Worm (Caenorhabditis elegans) whole organism, late embryonic: Measurements from ENCODE around the gene F42C5.4.

Source experiments
- C38D4.7 ChIP-seq: fragments of 200-800 bp; sonication (Bioruptor generic); optimal IDR thresholded peaks from 2 replicates; lab custom pipeline; 2018; ENCODE audit warnings: mild to moderate bottlenecking, missing genetic modification characterization, moderate library complexity, missing compliant biosample characterization
- K02D7.2 ChIP-seq: sonication (generic microtip); optimal IDR thresholded peaks from 2 replicates; lab custom pipeline; 2017; ENCODE audit warnings: mild to moderate bottlenecking, missing genetic modification characterization, missing compliant biosample characterization
- K09A11.1 ChIP-seq: sonication (generic microtip); optimal IDR thresholded peaks from 2 replicates; lab custom pipeline; 2017; ENCODE audit warnings: antibody characterized with exemption, mild to moderate bottlenecking, missing genetic modification characterization, missing compliant biosample characterization; ENCODE audit not compliant: insufficient read depth
- ahr-1 ChIP-seq: sonication (generic microtip); optimal IDR thresholded peaks from 2 replicates; lab custom pipeline; 2016; ENCODE audit warnings: missing genetic modification characterization, missing compliant biosample characterization
- ceh-18 ChIP-seq: sonication (generic microtip); optimal IDR thresholded peaks from 2 replicates; lab custom pipeline; 2016; ENCODE audit warnings: missing genetic modification characterization, missing compliant biosample characterization
- ceh-2 ChIP-seq: sonication (generic microtip); optimal IDR thresholded peaks from 2 replicates; lab custom pipeline; 2016; ENCODE audit warnings: missing genotype, missing genetic modification characterization, missing compliant biosample characterization
- ceh-22 ChIP-seq: sonication (generic microtip); optimal IDR thresholded peaks from 2 replicates; lab custom pipeline; 2017; ENCODE audit warnings: missing biosample characterization, missing genetic modification characterization
- ceh-24 ChIP-seq: sonication (generic microtip); optimal IDR thresholded peaks from 2 replicates; lab custom pipeline; 2016; ENCODE audit warnings: mild to moderate bottlenecking, missing genetic modification characterization, missing compliant biosample characterization
- ceh-31 ChIP-seq: sonication (generic microtip); optimal IDR thresholded peaks from 2 replicates; lab custom pipeline; 2016; ENCODE audit warnings: missing genetic modification characterization, missing compliant biosample characterization
- ceh-34 ChIP-seq: sonication (generic microtip); optimal IDR thresholded peaks from 2 replicates; lab custom pipeline; 2016; ENCODE audit warnings: mild to moderate bottlenecking, missing genetic modification characterization, missing compliant biosample characterization
- ceh-45 ChIP-seq: fragments of 200-800 bp; sonication (Bioruptor generic); IDR thresholded peaks from 2 replicates; pipeline ENCODE4 v1.3.6; 2022; ENCODE audit warnings: missing genetic modification reagents, missing genetic modification characterization, missing compliant biosample characterization
- ceh-6 ChIP-seq: fragments of 200-800 bp; sonication (Bioruptor generic); optimal IDR thresholded peaks from 2 replicates; lab custom pipeline; 2018; ENCODE audit warnings: mild to moderate bottlenecking, missing genetic modification characterization, missing compliant biosample characterization
- che-1 ChIP-seq: sonication (generic microtip); optimal IDR thresholded peaks from 2 replicates; lab custom pipeline; 2016; ENCODE audit warnings: mild to moderate bottlenecking, missing genetic modification characterization, missing compliant biosample characterization
- dve-1 ChIP-seq: sonication (generic microtip); optimal IDR thresholded peaks from 2 replicates; lab custom pipeline; 2017; ENCODE audit warnings: antibody characterized with exemption, mild to moderate bottlenecking, missing genetic modification characterization, missing compliant biosample characterization
- fax-1 ChIP-seq: sonication (generic microtip); optimal IDR thresholded peaks from 2 replicates; lab custom pipeline; 2016; ENCODE audit warnings: missing genotype, missing genetic modification characterization, missing compliant biosample characterization
- fkh-6 ChIP-seq: sonication (generic microtip); optimal IDR thresholded peaks from 2 replicates; lab custom pipeline; 2016; ENCODE audit warnings: missing genetic modification characterization, missing compliant biosample characterization
- hlh-15 ChIP-seq: sonication (generic microtip); optimal IDR thresholded peaks from 2 replicates; lab custom pipeline; 2016; ENCODE audit warnings: missing genetic modification characterization, missing compliant biosample characterization
- hlh-8 ChIP-seq: sonication (generic microtip); optimal IDR thresholded peaks from 2 replicates; lab custom pipeline; 2016; ENCODE audit warnings: missing genotype, missing genetic modification characterization, missing compliant biosample characterization
- lin-11 ChIP-seq: fragments of 200-800 bp; sonication (Bioruptor generic); optimal IDR thresholded peaks from 2 replicates; lab custom pipeline; 2018; ENCODE audit warnings: mild to moderate bottlenecking, missing genetic modification characterization, missing compliant biosample characterization
- madf-2 ChIP-seq: sonication (generic microtip); optimal IDR thresholded peaks from 2 replicates; lab custom pipeline; 2017; ENCODE audit warnings: missing genetic modification characterization, missing compliant biosample characterization
- nfya-1 ChIP-seq: sonication (generic microtip); optimal IDR thresholded peaks from 2 replicates; lab custom pipeline; 2017; ENCODE audit warnings: missing genetic modification characterization, mild to moderate bottlenecking, missing compliant biosample characterization, antibody characterized with exemption, moderate library complexity
- nhr-11 ChIP-seq: fragments of 150-350 bp; optimal IDR thresholded peaks from 2 replicates; lab custom pipeline; 2014; ENCODE audit warnings: missing biosample characterization, missing genetic modification characterization
- pha-2 ChIP-seq: sonication (generic microtip); optimal IDR thresholded peaks from 2 replicates; lab custom pipeline; 2017; ENCODE audit warnings: mild to moderate bottlenecking, missing genetic modification characterization, missing compliant biosample characterization
- pros-1 ChIP-seq: fragments of 150-350 bp; optimal IDR thresholded peaks from 2 replicates; lab custom pipeline; 2014; ENCODE audit warnings: missing biosample characterization, missing genetic modification reagents, missing genetic modification characterization
- unc-3 ChIP-seq, 2 experiments: fragments of 200-800 bp in 1 of 2; sonication (Bioruptor generic) in 1 of 2; sonication (generic microtip) in 1 of 2; conservative IDR thresholded peaks in 1 of 2; optimal IDR thresholded peaks in 1 of 2; 2 replicates each; pipeline versions ENCODE4 v1.3.6 to Lab custom; 2016 to 2022; ENCODE audit warnings: missing compliant biosample characterization in 2 of 2, missing genetic modification characterization in 2 of 2, missing genetic modification reagents in 1 of 2
- unc-55 ChIP-seq: sonication (generic microtip); optimal IDR thresholded peaks from 2 replicates; lab custom pipeline; 2017; ENCODE audit warnings: missing biosample characterization, missing genetic modification reagents, missing genetic modification characterization
- unc-86 ChIP-seq: sonication (generic microtip); optimal IDR thresholded peaks from 2 replicates; lab custom pipeline; 2016; ENCODE audit warnings: missing genetic modification characterization, missing compliant biosample characterization
- ztf-16 ChIP-seq: sonication (generic microtip); optimal IDR thresholded peaks from 2 replicates; lab custom pipeline; 2017; ENCODE audit warnings: missing genetic modification characterization, missing compliant biosample characterization

F42C5.4 gene

ce11 chrIV:7243913-7244312, 48.0 kb downstream of the F42C5.4 start, which contains the start of gene afmd-1:
afmd-1 (plus strand) TSS chrIV:7244228.
- TF ChIP-seq dve-1 (tag; lab: Kevin White, UChicago) (no peak), ceh-18 (tag; lab: Kevin White, UChicago) (no peak), unc-86 (tag; lab: Kevin White, UChicago) (no peak), che-1 (tag; lab: Kevin White, UChicago) (no peak), ceh-31 (no peak), ahr-1 (tag; lab: Kevin White, UChicago) (no peak), ceh-24 (tag; lab: Kevin White, UChicago) (no peak), ceh-34 (no peak), C38D4.7 (GFP tag; lab: Kevin White, UChicago) (no peak), K02D7.2 (no peak), pros-1 (tag; lab: Kevin White, UChicago) (no peak), fax-1 (tag; lab: Kevin White, UChicago) (no peak)

ce11 chrIV:7242220-7242789, 49.6 kb downstream of the F42C5.4 start, which contains the start of gene gstk-2:
gstk-2 (minus strand) TSS chrIV:7242270.
- TF ChIP-seq fkh-6 (tag; lab: Kevin White, UChicago) (no peak), hlh-15 (tag; lab: Kevin White, UChicago) (no peak), ztf-16 (tag; lab: Kevin White, UChicago) (no peak), lin-11 (tag; lab: Kevin White, UChicago) (no peak), pha-2 (tag; lab: Kevin White, UChicago) (no peak), ceh-45 (GFP tag; lab: Robert Waterston, UW) (no peak), nfya-1 (no peak), ceh-6 (GFP tag; lab: Kevin White, UChicago) (no peak), hlh-8 (tag; lab: Kevin White, UChicago) (no peak), ceh-22 (tag; lab: Kevin White, UChicago) (no peak), unc-55 (GFP tag; lab: Kevin White, UChicago) (no peak), unc-3 (GFP tag; conservative IDR thresholded peaks at IDR 0.05; lab: Robert Waterston, UW) (no peak), unc-3 (tag; optimal IDR thresholded peaks at IDR 0.05; lab: Kevin White, UChicago) (no peak), ceh-2 (tag; lab: Kevin White, UChicago) (no peak), K09A11.1 (tag; lab: Kevin White, UChicago) (no peak)

DNA sequence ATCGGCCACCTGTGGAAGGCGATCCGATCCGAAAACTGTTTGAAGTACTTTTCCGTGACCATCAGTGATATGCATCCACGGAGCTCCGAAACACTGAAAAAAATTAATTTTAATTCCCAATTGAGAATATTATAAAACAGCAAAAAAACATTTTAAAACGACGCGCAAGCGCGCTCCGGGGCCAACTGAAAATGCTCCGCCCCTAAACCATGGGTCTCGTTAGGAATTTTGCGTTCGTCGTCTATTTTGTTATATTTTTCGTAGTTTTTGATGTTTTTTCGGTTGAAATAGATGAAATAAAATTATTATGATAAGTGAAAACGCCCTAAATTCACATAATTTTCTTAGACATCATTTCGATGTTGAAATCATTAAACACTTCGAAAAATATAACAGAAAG, 51.4 kb downstream of the F42C5.4 start:
- TF ChIP-seq hlh-15 (tag; lab: Kevin White, UChicago) = no peak
- no peak for TF ChIP-seq unc-3 (GFP tag; conservative IDR thresholded peaks at IDR 0.05; lab: Robert Waterston, UW)
- TF ChIP-seq unc-3 (tag; optimal IDR thresholded peaks at IDR 0.05; lab: Kevin White, UChicago) = no peak
- no peak for TF ChIP-seq nhr-11 (tag; lab: Kevin White, UChicago)
- TF ChIP-seq madf-2 (tag; lab: Kevin White, UChicago) = no peak
- no peak for TF ChIP-seq dve-1 (tag; lab: Kevin White, UChicago)
- TF ChIP-seq pros-1 (tag; lab: Kevin White, UChicago) = no peak
